Worm (Caenorhabditis elegans): ENCODE results near the gene ndub-5.

ndub-5 gene

ce11 chrII:5727707-5728106 is 36.6 kb upstream of the ndub-5 start, which contains the start of gene rab-3:
TSS of gene rab-3 (minus strand) at chrII:5727853.
- TF ChIP-seq unc-120 (tag; optimal IDR thresholded peaks at IDR 0.05; ENCODE audit: poor library complexity, severe bottlenecking) = no peak
- peak; percentile 72 for TF ChIP-seq ces-1 (GFP tag; optimal IDR thresholded peaks at IDR 0.05)
- no peak for TF ChIP-seq lin-13 (tag; optimal IDR thresholded peaks at IDR 0.05)

ce11 chrII:5725094-5725493 is 33.9 kb upstream of the ndub-5 start:
- TF ChIP-seq bed-3 (GFP tag; optimal IDR thresholded peaks at IDR 0.05) (no peak), mep-1 (tag; optimal IDR thresholded peaks at IDR 0.05) (peak; percentile 25), elt-3 (tag; optimal IDR thresholded peaks at IDR 0.05) (no peak), ztf-11 (tag; optimal IDR thresholded peaks at IDR 0.05) (no peak), sem-2 (GFP tag; optimal IDR thresholded peaks at IDR 0.05) (no peak), lsy-2 (tag; optimal IDR thresholded peaks at IDR 0.05) (no peak), ces-1 (GFP tag; optimal IDR thresholded peaks at IDR 0.05) (peak; percentile 63), mls-2 (tag; optimal IDR thresholded peaks at IDR 0.05) (no peak)

- TF ChIP-seq ham-2 (GFP tag; optimal IDR thresholded peaks at IDR 0.05) = no peak
- no peak for TF ChIP-seq hlh-1 (tag; optimal IDR thresholded peaks at IDR 0.05)
- TF ChIP-seq blmp-1 (tag; optimal IDR thresholded peaks at IDR 0.05) = no peak
Measured at ce11 chrII:5719848-5720247, 28.7 kb upstream of the ndub-5 start, which contains the start of gene damt-1. TSS of gene damt-1 (plus strand) at chrII:5720148.

- no peak for TF ChIP-seq mab-5 (tag; optimal IDR thresholded peaks at IDR 0.05)
Measured at ce11 chrII:5717831-5718230, 26.7 kb upstream of the ndub-5 start, which contains the start of gene zipt-3. TSS of gene zipt-3 (plus strand) at chrII:5718131.

- TF ChIP-seq bed-3 (GFP tag; optimal IDR thresholded peaks at IDR 0.05) (no peak), pha-4 (tag; optimal IDR thresholded peaks at IDR 0.05) (no peak), mls-2 (tag; optimal IDR thresholded peaks at IDR 0.05) (no peak), elt-1 (tag; optimal IDR thresholded peaks at IDR 0.05; ENCODE audit: borderline replicate concordance, insufficient read depth) (no peak), ceh-43 (GFP tag; optimal IDR thresholded peaks at IDR 0.05) (no peak), M03D4.4 (tag; optimal IDR thresholded peaks at IDR 0.05) (no peak), lin-32 (GFP tag; optimal IDR thresholded peaks at IDR 0.05) (no peak), drap-1 (GFP tag; optimal IDR thresholded peaks at IDR 0.05) (no peak), unc-39 (tag; optimal IDR thresholded peaks at IDR 0.05) (no peak), unc-120 (tag; optimal IDR thresholded peaks at IDR 0.05; ENCODE audit: poor library complexity, severe bottlenecking) (no peak), lsy-2 (tag; optimal IDR thresholded peaks at IDR 0.05) (no peak), tbx-8 (GFP tag; optimal IDR thresholded peaks at IDR 0.05) (no peak), nhr-76 (tag; optimal IDR thresholded peaks at IDR 0.05) (no peak), cnd-1 (tag; optimal IDR thresholded peaks at IDR 0.05) (no peak), snpc-4 (tag; optimal IDR thresholded peaks at IDR 0.05) (no peak), nhr-12 (tag; optimal IDR thresholded peaks at IDR 0.05) (no peak), unc-62 (GFP tag; optimal IDR thresholded peaks at IDR 0.05) (no peak), flh-1 (GFP tag; optimal IDR thresholded peaks at IDR 0.05) (no peak), ceh-39 (tag; optimal IDR thresholded peaks at IDR 0.05) (no peak), zip-8 (tag; optimal IDR thresholded peaks at IDR 0.05) (no peak)
Measured at ce11 chrII:5715745-5716357, 24.7 kb upstream of the ndub-5 start, which contains the start of the genes C18A3.10 and C18A3.3. TSS of gene C18A3.10 (minus strand) at chrII:5715845. TSS of gene C18A3.3 (plus strand) at chrII:5716307.

- TF ChIP-seq M03D4.4 (tag; optimal IDR thresholded peaks at IDR 0.05) (peak; percentile 7), ceh-39 (tag; optimal IDR thresholded peaks at IDR 0.05) (peak; percentile 47), unc-120 (tag; optimal IDR thresholded peaks at IDR 0.05; ENCODE audit: poor library complexity, severe bottlenecking) (no peak), snpc-4 (tag; optimal IDR thresholded peaks at IDR 0.05) (no peak), nhr-28 (tag; optimal IDR thresholded peaks at IDR 0.05) (no peak), unc-62 (GFP tag; optimal IDR thresholded peaks at IDR 0.05) (no peak), nhr-237 (tag; optimal IDR thresholded peaks at IDR 0.05) (peak; percentile 49), mls-2 (tag; optimal IDR thresholded peaks at IDR 0.05) (peak; percentile 57), tbx-8 (GFP tag; optimal IDR thresholded peaks at IDR 0.05) (no peak), sem-2 (GFP tag; optimal IDR thresholded peaks at IDR 0.05) (no peak), nhr-12 (tag; optimal IDR thresholded peaks at IDR 0.05) (no peak), lsy-2 (tag; optimal IDR thresholded peaks at IDR 0.05) (peak; percentile 74), ceh-83 (GFP tag; optimal IDR thresholded peaks at IDR 0.05) (no peak), blmp-1 (tag; optimal IDR thresholded peaks at IDR 0.05) (no peak), lin-13 (tag; optimal IDR thresholded peaks at IDR 0.05) (peak; percentile 53), elt-3 (tag; optimal IDR thresholded peaks at IDR 0.05) (no peak), lin-32 (GFP tag; optimal IDR thresholded peaks at IDR 0.05) (no peak), zip-8 (tag; optimal IDR thresholded peaks at IDR 0.05) (no peak), bed-3 (GFP tag; optimal IDR thresholded peaks at IDR 0.05) (no peak), ham-2 (GFP tag; optimal IDR thresholded peaks at IDR 0.05) (no peak), sptf-1 (tag; optimal IDR thresholded peaks at IDR 0.05) (peak; percentile 35), unc-39 (tag; optimal IDR thresholded peaks at IDR 0.05) (no peak), nhr-76 (tag; optimal IDR thresholded peaks at IDR 0.05) (no peak), cnd-1 (tag; optimal IDR thresholded peaks at IDR 0.05) (no peak), ces-1 (GFP tag; optimal IDR thresholded peaks at IDR 0.05) (no peak), nhr-2 (tag; optimal IDR thresholded peaks at IDR 0.05) (no peak), hlh-1 (tag; optimal IDR thresholded peaks at IDR 0.05) (peak; percentile 46), pha-4 (tag; optimal IDR thresholded peaks at IDR 0.05) (peak; percentile 45), mep-1 (tag; optimal IDR thresholded peaks at IDR 0.05) (peak; percentile 77), mab-5 (tag; optimal IDR thresholded peaks at IDR 0.05) (no peak), flh-1 (GFP tag; optimal IDR thresholded peaks at IDR 0.05) (no peak), elt-1 (tag; optimal IDR thresholded peaks at IDR 0.05; ENCODE audit: borderline replicate concordance, insufficient read depth) (no peak), drap-1 (GFP tag; optimal IDR thresholded peaks at IDR 0.05) (no peak)
Measured at ce11 chrII:5714807-5715206, 23.7 kb upstream of the ndub-5 start, which contains the start of the genes tiar-1 and lelo-4. TSS of gene tiar-1 (minus strand) at chrII:5714823. TSS of gene lelo-4 (plus strand) at chrII:5714924.
